Fruit fly (Drosophila melanogaster): ENCODE data around the gene snsl.

Gene snsl

dm6 chr2L:4891914-4892469 lies 14.6 kb downstream of the snsl start, which contains the start of gene CG3036 (continued):
- TF ChIP-seq Dbx (GFP tag; IDR thresholded peaks at IDR 0.05): 0 out of 3 replicates have a peak, but pooled peaks have one; percentile 48
- TF ChIP-seq Nf-YB (GFP tag; optimal IDR thresholded peaks at IDR 0.05): peak; percentile 31
- peak; percentile 32; the same call in 1 of the 2 replicates for TF ChIP-seq HLH3B (GFP tag; IDR thresholded peaks at IDR 0.05)
- peak; percentile 26 for TF ChIP-seq CG7556 (GFP tag; optimal IDR thresholded peaks at IDR 0.05)
- TF ChIP-seq CG6254 (GFP tag; optimal IDR thresholded peaks at IDR 0.05): no peak
- peak; percentile 55 for TF ChIP-seq fd102C (GFP tag; optimal IDR thresholded peaks at IDR 0.05)
- peak; percentile 98 for TF ChIP-seq CG4360 (GFP tag; IDR thresholded peaks at IDR 0.05)
- no peak for TF ChIP-seq Sin3A (optimal IDR thresholded peaks at IDR 0.05)
- TF ChIP-seq Dek (tag; optimal IDR thresholded peaks at IDR 0.05): no peak
- peak; percentile 92 for TF ChIP-seq CG2199 (GFP tag; IDR thresholded peaks at IDR 0.05)
- no peak; the same call in 2 of the 3 replicates for TF ChIP-seq CG17361 (GFP tag; IDR thresholded peaks at IDR 0.05)
- peak; percentile 58 for TF ChIP-seq HLHmδ (GFP tag; optimal IDR thresholded peaks at IDR 0.05)
- peak; percentile 50; the same call in 1 of the 3 replicates for TF ChIP-seq zfh1 (GFP tag; IDR thresholded peaks at IDR 0.05)
- TF ChIP-seq eve (GFP tag; optimal IDR thresholded peaks at IDR 0.05): no peak
- TF ChIP-seq inv (GFP tag; IDR thresholded peaks at IDR 0.05; ENCODE audit: partially characterized antibody): no peak
- peak; percentile 58; the same call in 1 of the 2 replicates for TF ChIP-seq Rfx (GFP tag; IDR thresholded peaks at IDR 0.05)
- peak; percentile 91 for TF ChIP-seq CG12769 (tag; optimal IDR thresholded peaks at IDR 0.05)
- no peak for TF ChIP-seq Spps (tag; optimal IDR thresholded peaks at IDR 0.05)
- TF ChIP-seq dm (GFP tag; optimal IDR thresholded peaks at IDR 0.05): peak; percentile 71
- peak; percentile 38 for TF ChIP-seq gcm (GFP tag; optimal IDR thresholded peaks at IDR 0.05)
- TF ChIP-seq run (tag; optimal IDR thresholded peaks at IDR 0.05): no peak
- TF ChIP-seq CG9609 (GFP tag; optimal IDR thresholded peaks at IDR 0.05): no peak
- peak; percentile 46 for TF ChIP-seq salm (tag; optimal IDR thresholded peaks at IDR 0.05)
- peak; percentile 56; the same call in 1 of the 3 replicates for TF ChIP-seq CG34422 (GFP tag; IDR thresholded peaks at IDR 0.05)
- peak; percentile 69 for TF ChIP-seq bbx (GFP tag; IDR thresholded peaks at IDR 0.05; ENCODE audit: partially characterized antibody)
- peak; percentile 42 for TF ChIP-seq grau (tag; optimal IDR thresholded peaks at IDR 0.05)
- TF ChIP-seq Hey (tag; optimal IDR thresholded peaks at IDR 0.05): no peak
- no peak for TF ChIP-seq Atf-2 (GFP tag; optimal IDR thresholded peaks at IDR 0.05)
- no peak for TF ChIP-seq CG16863 (GFP tag; optimal IDR thresholded peaks at IDR 0.05)
- TF ChIP-seq Sox102F (GFP tag; optimal IDR thresholded peaks at IDR 0.05): no peak
- no peak for TF ChIP-seq disco-r (GFP tag; optimal IDR thresholded peaks at IDR 0.05)
- no peak for TF ChIP-seq CG18619 (GFP tag; optimal IDR thresholded peaks at IDR 0.05)
- peak; percentile 36 for TF ChIP-seq CG33213 (GFP tag; optimal IDR thresholded peaks at IDR 0.05)
- TF ChIP-seq chif (GFP tag; optimal IDR thresholded peaks at IDR 0.05): no peak
- peak; percentile 7 for TF ChIP-seq CG2202 (tag; optimal IDR thresholded peaks at IDR 0.05)
- TF ChIP-seq ind (GFP tag; optimal IDR thresholded peaks at IDR 0.05): no peak
- peak; percentile 49 for TF ChIP-seq ERR (GFP tag; optimal IDR thresholded peaks at IDR 0.05)
- TF ChIP-seq cad (GFP tag; optimal IDR thresholded peaks at IDR 0.05): no peak
- no peak for TF ChIP-seq br (optimal IDR thresholded peaks at IDR 0.05)
- TF ChIP-seq Hsf (GFP tag; optimal IDR thresholded peaks at IDR 0.05): peak; percentile 14
- TF ChIP-seq CG14710 (tag; optimal IDR thresholded peaks at IDR 0.05): peak; percentile 9
- peak; percentile 57 for TF ChIP-seq MTF-1 (GFP tag; optimal IDR thresholded peaks at IDR 0.05; ENCODE audit: borderline replicate concordance)
- no peak for TF ChIP-seq CG5953 (GFP tag; IDR thresholded peaks at IDR 0.05)
- no peak; the same call in 2 of the 3 replicates for TF ChIP-seq croc (GFP tag; conservative IDR thresholded peaks at IDR 0.05)
- no peak for TF ChIP-seq pzg (GFP tag; optimal IDR thresholded peaks at IDR 0.05)
- no peak for TF ChIP-seq az2 (GFP tag; optimal IDR thresholded peaks at IDR 0.05)
- no peak for TF ChIP-seq TFAM (GFP tag; optimal IDR thresholded peaks at IDR 0.05)
- TF ChIP-seq CG4617 (GFP tag; optimal IDR thresholded peaks at IDR 0.05; ENCODE audit: borderline replicate concordance): no peak
- no peak for TF ChIP-seq H15 (GFP tag; IDR thresholded peaks at IDR 0.05)
- peak; percentile 54; the same call in 1 of the 3 replicates for TF ChIP-seq so (GFP tag; IDR thresholded peaks at IDR 0.05)
- TF ChIP-seq pita (GFP tag; optimal IDR thresholded peaks at IDR 0.05): no peak

Measured in whole organism, embryonic.